Fruit fly (Drosophila melanogaster) whole organism, prepupa: ENCODE data around the gene CG42514.

ENCODE experiments used
- Blimp-1 ChIP-seq: fragments of 200-800 bp; sonication (Bioruptor generic); optimal IDR thresholded peaks from 3 replicates; lab custom pipeline; 2017; ENCODE audit warnings: missing biosample characterization, missing genetic modification characterization, mild to moderate bottlenecking, moderate library complexity, missing genetic modification reagents
- CG11762 ChIP-seq: fragments of 200-800 bp; sonication (Bioruptor generic); optimal IDR thresholded peaks from 3 replicates; lab custom pipeline; 2016; ENCODE audit warnings: missing biosample characterization, missing genetic modification characterization; ENCODE audit not compliant: insufficient read depth
- CG11902 ChIP-seq: fragments of 200-800 bp; sonication (Bioruptor generic); optimal IDR thresholded peaks from 3 replicates; lab custom pipeline; 2016; ENCODE audit warnings: missing biosample characterization, missing genetic modification characterization
- CG15336 ChIP-seq: fragments of 200-800 bp; sonication (Bioruptor generic); IDR thresholded peaks from 2 replicates; pipeline ENCODE4 v1.3.6; 2022; ENCODE audit warnings: missing biosample characterization, missing genetic modification characterization
- CG1621 ChIP-seq: fragments of 200-800 bp; sonication (Bioruptor generic); optimal IDR thresholded peaks from 3 replicates; lab custom pipeline; 2018; ENCODE audit warnings: missing biosample characterization, mild to moderate bottlenecking, missing genetic modification characterization
- CG16779 ChIP-seq: fragments of 200-800 bp; sonication (Bioruptor generic); optimal IDR thresholded peaks from 3 replicates; lab custom pipeline; 2017; ENCODE audit warnings: missing biosample characterization, mild to moderate bottlenecking, missing genetic modification characterization
- CG34406 ChIP-seq: fragments of 200-800 bp; sonication (Bioruptor generic); optimal IDR thresholded peaks from 3 replicates; lab custom pipeline; 2016; ENCODE audit warnings: missing biosample characterization, missing genetic modification characterization
- CG3919 ChIP-seq: fragments of 200-800 bp; sonication (Bioruptor generic); optimal IDR thresholded peaks from 3 replicates; lab custom pipeline; 2016; ENCODE audit warnings: missing biosample characterization, missing genetic modification characterization
- CG4318 ChIP-seq: fragments of 200-800 bp; sonication (Bioruptor generic); optimal IDR thresholded peaks from 3 replicates; lab custom pipeline; 2017; ENCODE audit warnings: missing biosample characterization, mild to moderate bottlenecking, missing genetic modification characterization
- CG6163 ChIP-seq: fragments of 200-800 bp; sonication (Bioruptor generic); IDR thresholded peaks from 3 replicates; pipeline ENCODE4 v1.3.6; 2022; ENCODE audit warnings: missing biosample characterization, missing genetic modification characterization
- CG6792 ChIP-seq: fragments of 200-800 bp; sonication (Bioruptor generic); optimal IDR thresholded peaks from 3 replicates; lab custom pipeline; 2016; ENCODE audit warnings: missing biosample characterization, missing genetic modification characterization
- CG6808 ChIP-seq: fragments of 200-800 bp; sonication (Bioruptor generic); optimal IDR thresholded peaks from 3 replicates; lab custom pipeline; 2017; ENCODE audit warnings: missing biosample characterization, missing genetic modification characterization, mild to moderate bottlenecking, moderate library complexity, missing genetic modification reagents
- CG6854 ChIP-seq: fragments of 200-800 bp; sonication (Bioruptor generic); optimal IDR thresholded peaks from 2 replicates; lab custom pipeline; 2017; ENCODE audit warnings: missing biosample characterization, mild to moderate bottlenecking, missing genetic modification characterization
- CG8119 ChIP-seq: fragments of 200-800 bp; sonication (Bioruptor generic); IDR thresholded peaks from 3 replicates; pipeline ENCODE4 v1.3.6; 2022; ENCODE audit warnings: missing biosample characterization, missing genetic modification characterization
- CG8319 ChIP-seq: fragments of 200-800 bp; sonication (Bioruptor generic); optimal IDR thresholded peaks from 3 replicates; lab custom pipeline; 2016; ENCODE audit warnings: missing biosample characterization, missing genetic modification characterization
- CG8632 ChIP-seq: fragments of 200-800 bp; sonication (Bioruptor generic); optimal IDR thresholded peaks from 3 replicates; lab custom pipeline; 2016; ENCODE audit warnings: missing biosample characterization, missing genetic modification characterization
- CG9139 ChIP-seq: fragments of 200-800 bp; sonication (Bioruptor generic); optimal IDR thresholded peaks from 3 replicates; lab custom pipeline; 2017; ENCODE audit warnings: missing biosample characterization, mild to moderate bottlenecking, missing genetic modification characterization
- Eip75B ChIP-seq: fragments of 200-800 bp; sonication (Bioruptor generic); optimal IDR thresholded peaks from 3 replicates; lab custom pipeline; 2016; ENCODE audit warnings: missing biosample characterization, missing genetic modification characterization
- Eip93F ChIP-seq: fragments of 200-800 bp; sonication (Bioruptor generic); optimal IDR thresholded peaks from 2 replicates; lab custom pipeline; 2016; ENCODE audit warnings: missing biosample characterization, mild to moderate bottlenecking, missing genetic modification characterization
- Ets21C ChIP-seq: fragments of 200-800 bp; sonication (Bioruptor generic); optimal IDR thresholded peaks from 3 replicates; lab custom pipeline; 2016; ENCODE audit warnings: missing biosample characterization, missing genetic modification characterization
- Ets96B ChIP-seq: fragments of 200-800 bp; optimal IDR thresholded peaks from 2 replicates; lab custom pipeline; 2019; ENCODE audit warnings: missing biosample characterization, mild to moderate bottlenecking, missing genetic modification characterization, moderate library complexity
- Hr38 ChIP-seq: sonication (Bioruptor generic); optimal IDR thresholded peaks from 2 replicates; lab custom pipeline; 2016; ENCODE audit warnings: missing biosample characterization, missing genetic modification characterization
- Hr39 ChIP-seq: fragments of 200-800 bp; sonication (Bioruptor generic); optimal IDR thresholded peaks from 2 replicates; lab custom pipeline; 2016; ENCODE audit warnings: missing biosample characterization, missing genetic modification characterization
- Hr4 ChIP-seq: fragments of 200-800 bp; sonication (Bioruptor generic); optimal IDR thresholded peaks from 3 replicates; lab custom pipeline; 2016; ENCODE audit warnings: missing biosample characterization, missing genetic modification characterization
- Met ChIP-seq: fragments of 200-800 bp; sonication (Bioruptor generic); optimal IDR thresholded peaks from 3 replicates; lab custom pipeline; 2016; ENCODE audit warnings: missing biosample characterization, missing genetic modification characterization
- OdsH ChIP-seq: fragments of 200-800 bp; sonication (Bioruptor generic); optimal IDR thresholded peaks from 3 replicates; lab custom pipeline; 2016; ENCODE audit warnings: missing biosample characterization, missing genetic modification characterization
- Sox102F ChIP-seq: fragments of 200-800 bp; sonication (Bioruptor generic); optimal IDR thresholded peaks from 2 replicates; lab custom pipeline; 2016; ENCODE audit warnings: missing biosample characterization, mild to moderate bottlenecking, missing genetic modification characterization
- Sox14 ChIP-seq: fragments of 200-800 bp; sonication (Bioruptor generic); optimal IDR thresholded peaks from 3 replicates; lab custom pipeline; 2016; ENCODE audit warnings: missing biosample characterization, missing genetic modification characterization
- achi ChIP-seq: fragments of 200-800 bp; sonication (Bioruptor generic); optimal IDR thresholded peaks from 3 replicates; lab custom pipeline; 2016; ENCODE audit warnings: missing biosample characterization, missing genetic modification characterization
- cyc ChIP-seq: fragments of 200-800 bp; sonication (Bioruptor generic); optimal IDR thresholded peaks from 3 replicates; lab custom pipeline; 2016; ENCODE audit warnings: missing biosample characterization, missing genetic modification characterization
- dsx ChIP-seq: fragments of 200-800 bp; optimal IDR thresholded peaks from 3 replicates; lab custom pipeline; 2019; ENCODE audit warnings: missing biosample characterization, mild to moderate bottlenecking, missing genetic modification characterization, moderate library complexity; ENCODE audit not compliant: poor library complexity, severe bottlenecking
- eg ChIP-seq: fragments of 200-800 bp; sonication (Bioruptor generic); IDR thresholded peaks from 3 replicates; pipeline ENCODE4 v1.3.6; 2022; ENCODE audit warnings: missing biosample characterization, missing genetic modification characterization
- esn ChIP-seq: fragments of 200-800 bp; sonication (Bioruptor generic); optimal IDR thresholded peaks from 2 replicates; lab custom pipeline; 2016; ENCODE audit warnings: missing biosample characterization, mild to moderate bottlenecking, missing genetic modification characterization, moderate library complexity
- fd59A ChIP-seq: fragments of 200-800 bp; sonication (Bioruptor generic); optimal IDR thresholded peaks from 2 replicates; lab custom pipeline; 2017; ENCODE audit warnings: missing biosample characterization, mild to moderate bottlenecking, missing genetic modification characterization, missing genetic modification reagents
- fd85E ChIP-seq: fragments of 200-800 bp; sonication (Bioruptor generic); optimal IDR thresholded peaks from 3 replicates; lab custom pipeline; 2016; ENCODE audit warnings: missing biosample characterization, missing genetic modification characterization
- fkh ChIP-seq: fragments of 200-800 bp; sonication (Bioruptor generic); optimal IDR thresholded peaks from 3 replicates; lab custom pipeline; 2017; ENCODE audit warnings: missing biosample characterization, mild to moderate bottlenecking, missing genetic modification characterization, moderate library complexity
- net ChIP-seq: fragments of 200-800 bp; sonication (Bioruptor generic); optimal IDR thresholded peaks from 3 replicates; lab custom pipeline; 2016; ENCODE audit warnings: missing biosample characterization, missing genetic modification characterization
- pdm3 ChIP-seq: fragments of 200-800 bp; sonication (Bioruptor generic); optimal IDR thresholded peaks from 3 replicates; lab custom pipeline; 2016; ENCODE audit warnings: missing biosample characterization, missing genetic modification characterization
- spab ChIP-seq: fragments of 200-800 bp; sonication (Bioruptor generic); optimal IDR thresholded peaks from 2 replicates; lab custom pipeline; 2017; ENCODE audit warnings: missing biosample characterization, mild to moderate bottlenecking, missing genetic modification characterization, missing genetic modification reagents
- ss ChIP-seq, 2 experiments: fragments of 200-800 bp; sonication (Bioruptor generic); optimal IDR thresholded peaks; 2 replicates in 1 of 2; 3 replicates in 1 of 2; lab custom pipeline; 2017 to 2018; ENCODE audit warnings: mild to moderate bottlenecking in 2 of 2, missing biosample characterization in 2 of 2, missing genetic modification characterization in 2 of 2, moderate library complexity in 1 of 2
- svp ChIP-seq: fragments of 200-800 bp; sonication (Bioruptor generic); peaks from one replicate; lab custom pipeline; 2016; ENCODE audit warnings: missing biosample characterization, missing genetic modification characterization
- topi ChIP-seq: fragments of 200-800 bp; sonication (Bioruptor generic); optimal IDR thresholded peaks from 3 replicates; lab custom pipeline; 2016; ENCODE audit warnings: missing biosample characterization, missing genetic modification characterization

The CG42514 gene

dm6 chr3L:16489822-16490582 lies 6.0 kb downstream of the CG42514 start (continued):
- TF ChIP-seq fd59A (peak; percentile 54), fd85E (GFP tag; lab: Kevin White, UChicago) (no peak), CG15336 (GFP tag; lab: Robert Waterston, UW) (no peak), eg (GFP tag; lab: Robert Waterston, UW) (no peak), Ets21C (GFP tag; lab: Kevin White, UChicago) (peak; percentile 41), Eip75B (peak; percentile 51), dsx (GFP tag; lab: Kevin White, UChicago) (no peak), CG16779 (tag; lab: Kevin White, UChicago) (peak; percentile 23), Sox102F (GFP tag; lab: Kevin White, UChicago) (no peak), fkh (no peak), CG11902 (GFP tag; lab: Kevin White, UChicago) (no peak), topi (GFP tag; lab: Kevin White, UChicago) (peak; percentile 72), CG3919 (GFP tag; lab: Kevin White, UChicago) (peak; percentile 66), CG4318 (GFP tag; lab: Kevin White, UChicago) (no peak), CG6854 (GFP tag; lab: Kevin White, UChicago) (peak; percentile 62)
- TF ChIP-seq, all 60 proteins: peak for 30

- TF ChIP-seq Met (GFP tag; lab: Kevin White, UChicago) (no peak), fkh (peak; percentile 49)
Observed at dm6 chr3L:16489283-16489682, 6.8 kb downstream of the CG42514 start.

DNA sequence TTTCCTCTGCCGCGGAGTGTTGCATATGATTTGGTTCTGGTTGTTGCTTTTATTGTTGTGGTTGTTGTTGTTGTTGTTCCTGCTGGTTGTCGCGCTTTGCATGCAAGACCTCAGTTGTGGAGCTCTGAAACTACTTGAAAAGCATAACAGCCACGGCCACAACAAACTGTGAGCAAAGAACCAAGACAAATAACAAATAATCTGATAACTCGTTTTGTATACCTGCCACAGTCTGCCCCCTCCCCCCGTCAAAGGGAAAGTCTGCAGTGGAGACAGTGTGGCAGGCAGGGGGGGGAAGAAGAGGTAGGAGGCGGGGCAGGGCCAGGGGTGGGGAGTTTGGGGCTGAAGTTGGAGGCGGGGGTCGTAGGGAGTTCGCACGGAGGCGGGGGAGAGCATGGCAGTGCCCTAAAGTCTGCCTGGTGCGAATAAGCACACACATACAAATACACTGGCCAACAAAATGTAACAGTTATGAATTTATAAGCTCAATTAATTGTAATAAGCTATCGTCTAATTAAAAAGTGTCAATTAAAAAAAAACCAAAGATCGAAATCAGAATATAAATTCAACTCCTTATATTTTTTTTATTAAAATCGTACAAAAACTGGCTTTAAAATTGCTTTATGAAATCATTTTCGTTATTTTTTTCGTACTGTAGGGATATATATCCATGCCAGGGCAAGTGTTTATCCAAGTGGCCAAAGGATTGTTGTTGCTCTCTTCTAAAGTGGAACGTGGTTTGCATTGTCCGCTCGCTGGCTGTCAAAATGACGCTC lies 7.4 kb downstream of the CG42514 start:
- TF ChIP-seq fd59A (peak; percentile 68), CG8632 (GFP tag; lab: Kevin White, UChicago) (peak; percentile 84), CG3919 (GFP tag; lab: Kevin White, UChicago) (peak; percentile 84), CG1621 (tag; lab: Kevin White, UChicago) (peak; percentile 61), achi (GFP tag; lab: Kevin White, UChicago) (peak; percentile 78), Blimp-1 (GFP tag; lab: Kevin White, UChicago) (peak; percentile 80), cyc (peak; percentile 83), Ets96B (tag; lab: Kevin White, UChicago) (peak; percentile 84), CG6854 (GFP tag; lab: Kevin White, UChicago) (no peak), CG8319 (peak; percentile 46), Ets21C (GFP tag; lab: Kevin White, UChicago) (peak; percentile 75), CG34406 (GFP tag; lab: Kevin White, UChicago) (peak; percentile 88), esn (GFP tag; lab: Kevin White, UChicago) (peak; percentile 89), eg (GFP tag; lab: Robert Waterston, UW) (peak; percentile 46; the same call in 1 of the 3 replicates), CG4318 (GFP tag; lab: Kevin White, UChicago) (peak; percentile 2), spab (GFP tag; lab: Kevin White, UChicago) (peak; percentile 73), CG11762 (GFP tag; lab: Kevin White, UChicago) (peak; percentile 73), svp (GFP tag; lab: Kevin White, UChicago) (peak; percentile 93), CG8119 (GFP tag; lab: Robert Waterston, UW) (peak; percentile 74), net (peak; percentile 68), topi (GFP tag; lab: Kevin White, UChicago) (peak; percentile 86), ss (GFP tag; optimal IDR thresholded peaks at IDR 0.05; lab: Kevin White, UChicago) (peak; percentile 41 to 70), CG6808 (GFP tag; lab: Kevin White, UChicago) (peak; percentile 68), pdm3 (GFP tag; lab: Kevin White, UChicago) (peak; percentile 74), CG9139 (GFP tag; lab: Kevin White, UChicago) (no peak), CG15336 (GFP tag; lab: Robert Waterston, UW) (peak; percentile 72), Sox102F (GFP tag; lab: Kevin White, UChicago) (peak; percentile 83), Sox14 (GFP tag; lab: Kevin White, UChicago) (peak; percentile 75), Eip75B (peak; percentile 78), Hr38 (GFP tag; lab: Kevin White, UChicago) (no peak), OdsH (GFP tag; lab: Kevin White, UChicago) (peak; percentile 83), CG6163 (GFP tag; lab: Robert Waterston, UW) (peak; percentile 56), CG6792 (GFP tag; lab: Kevin White, UChicago) (peak; percentile 87), CG16779 (tag; lab: Kevin White, UChicago) (peak; percentile 27), Eip93F (GFP tag; lab: Kevin White, UChicago) (peak; percentile 21), Hr4 (GFP tag; lab: Kevin White, UChicago) (peak; percentile 28), Hr39 (peak; percentile 79)
